Fruit fly (Drosophila melanogaster) whole organism: ENCODE data around the gene Rabex-5.
"Not testable (repeated sequence)": the region's sequence is repeated elsewhere in the genome, so short reads cannot be mapped to it uniquely, and the experiment has no call there.

Source experiments
- CG8478 ChIP-seq: fragments of >200 bp; optimal IDR thresholded peaks from 2 replicates; lab custom pipeline; 2018; ENCODE audit warnings: inconsistent platforms
- Dll ChIP-seq: fragments of >200 bp; optimal IDR thresholded peaks from 2 replicates; lab custom pipeline; 2017
- EcR ChIP-seq, 2 experiments: fragments of >200 bp; optimal IDR thresholded peaks; 2 replicates each; lab custom pipeline; 2017; ENCODE audit warnings: missing biosample characterization in 2 of 2, missing genetic modification characterization in 2 of 2, missing genetic modification reagents in 2 of 2
- pan ChIP-seq: fragments of >200 bp; optimal IDR thresholded peaks from 2 replicates; lab custom pipeline; 2017
- psq ChIP-seq: fragments of >200 bp; optimal IDR thresholded peaks from 2 replicates; lab custom pipeline; 2017
- usp ChIP-seq: fragments of >200 bp; optimal IDR thresholded peaks from 2 replicates; lab custom pipeline; 2017; ENCODE audit warnings: missing biosample characterization, missing genetic modification characterization, mixed read lengths

Gene Rabex-5

dm6 chr3L:1295693-1296092, at the start of gene Rabex-5:
Gene Rabex-5 (plus strand): TSS chr3L:1295913.
- TF ChIP-seq CG8478 (lab: Kevin White, UChicago) (no peak), pan (lab: Kevin White, UChicago) (no peak), usp (GFP tag; lab: Kevin White, UChicago) (no peak), psq (lab: Kevin White, UChicago) (no peak), EcR (GFP tag; optimal IDR thresholded peaks at IDR 0.05; lab: Kevin White, UChicago) (no peak), Dll (lab: Kevin White, UChicago) (no peak)

- TF ChIP-seq EcR (GFP tag; optimal IDR thresholded peaks at IDR 0.05; lab: Kevin White, UChicago); usp (GFP tag; lab: Kevin White, UChicago); Dll (lab: Kevin White, UChicago): not testable (repeated sequence)
These were observed 48.9 kb upstream of the Rabex-5 start, which contains the start of gene CG32318 for dm6 chr3L:1246823-1247222. Gene CG32318 (minus strand): TSS chr3L:1246923.

dm6 chr3L:1247627-1248295, 48.0 kb upstream of the Rabex-5 start, which contains the start of the genes Psf1 and Sac1:
Gene Psf1 (minus strand): TSS chr3L:1247677.
Gene Sac1 (plus strand): TSS chr3L:1247817.
- TF ChIP-seq usp (GFP tag; lab: Kevin White, UChicago) = no peak
- TF ChIP-seq psq (lab: Kevin White, UChicago) = no peak
- no peak for TF ChIP-seq pan (lab: Kevin White, UChicago)
- TF ChIP-seq CG8478 (lab: Kevin White, UChicago) = no peak
- no peak for TF ChIP-seq EcR (GFP tag; optimal IDR thresholded peaks at IDR 0.05; lab: Kevin White, UChicago)
- TF ChIP-seq Dll (lab: Kevin White, UChicago) = no peak

dm6 chr3L:1250396-1250795, 45.3 kb upstream of the Rabex-5 start, which contains the start of gene Bfc:
Gene Bfc (plus strand): TSS chr3L:1250696.
- TF ChIP-seq Dll (lab: Kevin White, UChicago) (no peak), usp (GFP tag; lab: Kevin White, UChicago) (no peak), CG8478 (lab: Kevin White, UChicago) (no peak), EcR (GFP tag; optimal IDR thresholded peaks at IDR 0.05; lab: Kevin White, UChicago) (no peak), pan (lab: Kevin White, UChicago) (no peak), psq (lab: Kevin White, UChicago) (no peak)

- TF ChIP-seq pan (lab: Kevin White, UChicago) (no peak), usp (GFP tag; lab: Kevin White, UChicago) (no peak), psq (lab: Kevin White, UChicago) (no peak), CG8478 (lab: Kevin White, UChicago) (no peak), Dll (lab: Kevin White, UChicago) (no peak), EcR (GFP tag; optimal IDR thresholded peaks at IDR 0.05; lab: Kevin White, UChicago) (no peak)
These were observed 44.0 kb upstream of the Rabex-5 start, which contains the start of the genes CG9130 and CG9133 for dm6 chr3L:1251712-1252111. Gene CG9130 (plus strand): TSS chr3L:1252012. Gene CG9133 (plus strand): TSS chr3L:1252012.

- TF ChIP-seq pan (lab: Kevin White, UChicago) (no peak), CG8478 (lab: Kevin White, UChicago) (no peak), Dll (lab: Kevin White, UChicago) (no peak), psq (lab: Kevin White, UChicago) (no peak), usp (GFP tag; lab: Kevin White, UChicago) (no peak), EcR (GFP tag; optimal IDR thresholded peaks at IDR 0.05; lab: Kevin White, UChicago) (no peak)
These were observed 39.5 kb upstream of the Rabex-5 start, which contains the start of gene tfc for dm6 chr3L:1256061-1256780. Gene tfc (plus strand): TSS chr3L:1256449.

- TF ChIP-seq psq (lab: Kevin White, UChicago) (no peak), EcR (GFP tag; optimal IDR thresholded peaks at IDR 0.05; lab: Kevin White, UChicago) (no peak), usp (GFP tag; lab: Kevin White, UChicago) (no peak), CG8478 (lab: Kevin White, UChicago) (no peak)
These were observed 37.2 kb upstream of the Rabex-5 start for dm6 chr3L:1258547-1258946.

- TF ChIP-seq EcR (GFP tag; optimal IDR thresholded peaks at IDR 0.05; lab: Kevin White, UChicago) (no peak), pan (lab: Kevin White, UChicago) (peak; percentile 57)
These were observed 30.7 kb upstream of the Rabex-5 start for dm6 chr3L:1264998-1265397.

- TF ChIP-seq pan (lab: Kevin White, UChicago) (no peak), CG8478 (lab: Kevin White, UChicago) (no peak), Dll (lab: Kevin White, UChicago) (no peak)
These were observed 30.2 kb upstream of the Rabex-5 start for dm6 chr3L:1265423-1266002.

- TF ChIP-seq psq (lab: Kevin White, UChicago) (no peak), Dll (lab: Kevin White, UChicago) (no peak), EcR (GFP tag; optimal IDR thresholded peaks at IDR 0.05; lab: Kevin White, UChicago) (no peak), pan (lab: Kevin White, UChicago) (no peak), usp (GFP tag; lab: Kevin White, UChicago) (no peak), CG8478 (lab: Kevin White, UChicago) (no peak)
These were observed 26.7 kb upstream of the Rabex-5 start for dm6 chr3L:1269013-1269412.

dm6 chr3L:1275767-1276166, 19.9 kb upstream of the Rabex-5 start, which contains the start of gene CG32333:
Gene CG32333 (plus strand): TSS chr3L:1275956.
- no peak for TF ChIP-seq EcR (GFP tag; optimal IDR thresholded peaks at IDR 0.05; lab: Kevin White, UChicago)
